Fruit fly (Drosophila melanogaster) whole organism, embryonic: Measurements from ENCODE around the gene MCU.

Experiments
- B-H2 ChIP-seq: fragments of 200-800 bp; sonication (Bioruptor generic); optimal IDR thresholded peaks from 2 replicates; lab custom pipeline; 2018; ENCODE audit warnings: missing biosample characterization, mild to moderate bottlenecking, missing genetic modification characterization
- CG10147 ChIP-seq: fragments of 200-800 bp; sonication (Bioruptor generic); optimal IDR thresholded peaks from 2 replicates; lab custom pipeline; 2019; ENCODE audit warnings: missing biosample characterization, mild to moderate bottlenecking, missing genetic modification characterization, moderate library complexity
- CG10543 ChIP-seq: fragments of 200-800 bp; sonication (Bioruptor generic); optimal IDR thresholded peaks from 3 replicates; lab custom pipeline; 2017; ENCODE audit warnings: missing biosample characterization, mild to moderate bottlenecking, missing genetic modification characterization, moderate library complexity
- CG11398 ChIP-seq: fragments of 200-800 bp; sonication (Bioruptor generic); optimal IDR thresholded peaks from 2 replicates; lab custom pipeline; 2016; ENCODE audit warnings: missing biosample characterization, missing genetic modification characterization
- CG11560 ChIP-seq: fragments of 200-800 bp; sonication (Bioruptor generic); IDR thresholded peaks from 3 replicates; pipeline ENCODE4 v1.3.6; 2022; ENCODE audit warnings: missing biosample characterization, missing genetic modification characterization
- CG12155 ChIP-seq: fragments of 200-800 bp; sonication (Bioruptor generic); optimal IDR thresholded peaks from 3 replicates; lab custom pipeline; 2016; ENCODE audit warnings: missing biosample characterization, missing genetic modification characterization
- CG15269 ChIP-seq: fragments of 200-800 bp; sonication (Bioruptor generic); optimal IDR thresholded peaks from 2 replicates; lab custom pipeline; 2018; ENCODE audit warnings: missing biosample characterization, mild to moderate bottlenecking, missing genetic modification characterization, moderate library complexity
- CG1792 ChIP-seq: fragments of 200-800 bp; sonication (Bioruptor generic); optimal IDR thresholded peaks from 2 replicates; lab custom pipeline; 2016; ENCODE audit warnings: missing biosample characterization, missing genetic modification characterization
- CG2875 ChIP-seq: fragments of 200-800 bp; sonication (Bioruptor generic); optimal IDR thresholded peaks from 2 replicates; lab custom pipeline; 2017; ENCODE audit warnings: missing biosample characterization, mild to moderate bottlenecking, missing genetic modification characterization, missing genetic modification reagents
- CG4707 ChIP-seq: fragments of 200-800 bp; sonication (Bioruptor generic); optimal IDR thresholded peaks from 2 replicates; lab custom pipeline; 2018; ENCODE audit warnings: missing biosample characterization, mild to moderate bottlenecking, missing genetic modification characterization, moderate library complexity
- CG6254 ChIP-seq: fragments of 200-800 bp; sonication (Bioruptor generic); optimal IDR thresholded peaks from 3 replicates; lab custom pipeline; 2017; ENCODE audit warnings: mild to moderate bottlenecking, missing biosample characterization, missing genetic modification reagents, missing genetic modification characterization
- CG6765 ChIP-seq: fragments of 200-800 bp; sonication (Bioruptor generic); optimal IDR thresholded peaks from 3 replicates; lab custom pipeline; 2017; ENCODE audit warnings: missing biosample characterization, mild to moderate bottlenecking, missing genetic modification characterization
- CG6854 ChIP-seq: fragments of 200-800 bp; sonication (Bioruptor generic); optimal IDR thresholded peaks from 3 replicates; lab custom pipeline; 2017; ENCODE audit warnings: missing biosample characterization, mild to moderate bottlenecking, missing genetic modification characterization
- CG7372 ChIP-seq: fragments of 200-800 bp; sonication (Bioruptor generic); IDR thresholded peaks from 2 replicates; pipeline ENCODE4 v1.3.6; 2022; ENCODE audit warnings: missing biosample characterization, missing genetic modification characterization
- CG7839 ChIP-seq: fragments of 200-800 bp; sonication (Bioruptor generic); optimal IDR thresholded peaks from 3 replicates; lab custom pipeline; 2018; ENCODE audit warnings: missing biosample characterization, mild to moderate bottlenecking, missing genetic modification characterization, moderate library complexity
- CG8765 ChIP-seq: fragments of 200-800 bp; sonication (Bioruptor generic); IDR thresholded peaks from 2 replicates; pipeline ENCODE4 v1.3.6; 2022; ENCODE audit warnings: missing biosample characterization, missing genetic modification characterization
- CrebB ChIP-seq: fragments of 200-800 bp; sonication (Bioruptor generic); optimal IDR thresholded peaks from 3 replicates; lab custom pipeline; 2018; ENCODE audit warnings: missing biosample characterization, mild to moderate bottlenecking, missing genetic modification characterization
- Dip2 ChIP-seq: fragments of 200-800 bp; sonication (Bioruptor generic); IDR thresholded peaks from 2 replicates; pipeline ENCODE4 v1.3.6; 2022; ENCODE audit warnings: missing biosample characterization, missing genetic modification characterization
- ERR ChIP-seq: fragments of 200-800 bp; sonication (Bioruptor generic); optimal IDR thresholded peaks from 2 replicates; lab custom pipeline; 2016; ENCODE audit warnings: missing biosample characterization, missing genetic modification characterization
- Ets97D ChIP-seq: fragments of 200-800 bp; sonication (Bioruptor generic); optimal IDR thresholded peaks from 3 replicates; lab custom pipeline; 2016; ENCODE audit warnings: missing biosample characterization, missing genetic modification characterization
- GATAe ChIP-seq: fragments of 200-800 bp; sonication (Bioruptor generic); conservative IDR thresholded peaks from 2 replicates; pipeline ENCODE4 v1.3.6; 2022; ENCODE audit warnings: missing biosample characterization, missing genetic modification characterization
- HHEX ChIP-seq: fragments of 200-800 bp; sonication (Bioruptor generic); optimal IDR thresholded peaks from 3 replicates; lab custom pipeline; 2017; ENCODE audit warnings: missing biosample characterization, mild to moderate bottlenecking, missing genetic modification characterization, missing genetic modification reagents
- Hmr ChIP-seq: fragments of 200-800 bp; sonication (Bioruptor generic); optimal IDR thresholded peaks from 3 replicates; lab custom pipeline; 2017; ENCODE audit warnings: mild to moderate bottlenecking, missing biosample characterization, missing genetic modification reagents, missing genetic modification characterization
- Lim3 ChIP-seq: fragments of 200-800 bp; sonication (Bioruptor generic); IDR thresholded peaks from 2 replicates; pipeline ENCODE4 v1.3.6; 2022; ENCODE audit warnings: missing biosample characterization, missing genetic modification characterization
- Lpt ChIP-seq: fragments of >200 bp; optimal IDR thresholded peaks from 2 replicates; lab custom pipeline; 2018; ENCODE audit warnings: missing biosample characterization, missing genetic modification characterization
- NFAT ChIP-seq: fragments of 200-800 bp; sonication (Bioruptor generic); IDR thresholded peaks from 2 replicates; pipeline ENCODE4 v1.3.6; 2022; ENCODE audit warnings: missing biosample characterization, missing genetic modification characterization
- Oli ChIP-seq: fragments of 200-800 bp; sonication (Bioruptor generic); optimal IDR thresholded peaks from 2 replicates; lab custom pipeline; 2018; ENCODE audit warnings: missing biosample characterization, mild to moderate bottlenecking, missing genetic modification characterization, moderate library complexity
- Taf1 ChIP-seq: fragments of 200-800 bp; sonication (Bioruptor generic); IDR thresholded peaks from 2 replicates; pipeline ENCODE4 v1.3.6; 2022; ENCODE audit warnings: missing biosample characterization, missing genetic modification characterization
- Usf ChIP-seq: fragments of 200-800 bp; sonication (Bioruptor generic); optimal IDR thresholded peaks from 2 replicates; lab custom pipeline; 2017; ENCODE audit warnings: missing genotype, missing biosample characterization, missing genetic modification characterization
- ase ChIP-seq: fragments of 200-800 bp; sonication (Bioruptor generic); IDR thresholded peaks from 3 replicates; pipeline ENCODE4 v1.3.6; 2022; ENCODE audit warnings: missing biosample characterization, missing genetic modification characterization
- cato ChIP-seq: fragments of 200-800 bp; sonication (Bioruptor generic); optimal IDR thresholded peaks from 2 replicates; lab custom pipeline; 2016; ENCODE audit warnings: missing biosample characterization, missing genetic modification characterization, borderline replicate concordance
- cwo ChIP-seq: fragments of 200-800 bp; sonication (Bioruptor generic); optimal IDR thresholded peaks from 3 replicates; lab custom pipeline; 2017; ENCODE audit warnings: missing biosample characterization, missing genetic modification characterization, mild to moderate bottlenecking, moderate library complexity, missing genetic modification reagents
- danr ChIP-seq: fragments of 200-800 bp; sonication (Bioruptor generic); IDR thresholded peaks from 2 replicates; pipeline ENCODE4 v1.3.6; 2022; ENCODE audit warnings: missing biosample characterization, missing genetic modification characterization
- disco-r ChIP-seq: fragments of 200-800 bp; sonication (Bioruptor generic); optimal IDR thresholded peaks from 2 replicates; lab custom pipeline; 2016; ENCODE audit warnings: missing biosample characterization, missing genetic modification characterization
- dm ChIP-seq: fragments of 200-800 bp; sonication (Bioruptor generic); optimal IDR thresholded peaks from 3 replicates; lab custom pipeline; 2016; ENCODE audit warnings: missing biosample characterization, missing genetic modification characterization
- dmrt11E ChIP-seq: fragments of 200-800 bp; sonication (Bioruptor generic); optimal IDR thresholded peaks from 3 replicates; lab custom pipeline; 2018; ENCODE audit warnings: missing biosample characterization, mild to moderate bottlenecking, missing genetic modification characterization, moderate library complexity
- dpn ChIP-seq, 2 experiments: fragments of 200-800 bp; sonication (Bioruptor generic); optimal IDR thresholded peaks; 3 replicates each; lab custom pipeline; 2016; ENCODE audit warnings: missing biosample characterization in 2 of 2, missing genetic modification characterization in 2 of 2
- grn ChIP-seq: fragments of 200-800 bp; sonication (Bioruptor generic); optimal IDR thresholded peaks from 3 replicates; lab custom pipeline; 2017; ENCODE audit warnings: missing biosample characterization, missing genetic modification characterization
- jing ChIP-seq: fragments of 200-800 bp; sonication (Bioruptor generic); optimal IDR thresholded peaks from 2 replicates; lab custom pipeline; 2018; ENCODE audit warnings: missing biosample characterization, mild to moderate bottlenecking, missing genetic modification characterization
- knrl ChIP-seq: fragments of 200-800 bp; sonication (Bioruptor generic); IDR thresholded peaks from 3 replicates; pipeline ENCODE4 v1.3.6; 2022; ENCODE audit warnings: missing biosample characterization, missing genetic modification characterization; ENCODE audit not compliant: partially characterized antibody
- lbe ChIP-seq: fragments of 200-800 bp; sonication (Bioruptor generic); optimal IDR thresholded peaks from 2 replicates; lab custom pipeline; 2016; ENCODE audit warnings: missing biosample characterization, mild to moderate bottlenecking, missing genetic modification characterization
- nerfin-1 ChIP-seq: fragments of 200-800 bp; sonication (Bioruptor generic); optimal IDR thresholded peaks from 3 replicates; lab custom pipeline; 2019; ENCODE audit warnings: missing biosample characterization, mild to moderate bottlenecking, missing genetic modification characterization, moderate library complexity
- nmo ChIP-seq: fragments of 200-800 bp; sonication (Bioruptor generic); optimal IDR thresholded peaks from 2 replicates; lab custom pipeline; 2018; ENCODE audit warnings: missing biosample characterization, mild to moderate bottlenecking, missing genetic modification characterization, moderate library complexity
- org-1 ChIP-seq: fragments of 200-800 bp; sonication (Bioruptor generic); optimal IDR thresholded peaks from 2 replicates; lab custom pipeline; 2017; ENCODE audit warnings: missing biosample characterization, missing genetic modification characterization
- pros ChIP-seq: fragments of 200-800 bp; sonication (Bioruptor generic); optimal IDR thresholded peaks from 3 replicates; lab custom pipeline; 2019; ENCODE audit warnings: missing biosample characterization, mild to moderate bottlenecking, missing genetic modification characterization, moderate library complexity
- rib ChIP-seq: fragments of 200-800 bp; sonication (Bioruptor generic); IDR thresholded peaks from 2 replicates; pipeline ENCODE4 v1.3.6; 2022; ENCODE audit warnings: missing biosample characterization, missing genetic modification characterization
- slbo ChIP-seq: fragments of 200-800 bp; sonication (Bioruptor generic); IDR thresholded peaks from 2 replicates; pipeline ENCODE4 v1.3.6; 2022; ENCODE audit warnings: missing biosample characterization, missing genetic modification characterization
- so ChIP-seq: fragments of 200-800 bp; sonication (Bioruptor generic); IDR thresholded peaks from 3 replicates; pipeline ENCODE4 v1.3.6; 2022; ENCODE audit warnings: missing biosample characterization, missing genetic modification characterization
- tgo ChIP-seq: fragments of 200-800 bp; sonication (Bioruptor generic); IDR thresholded peaks from 3 replicates; pipeline ENCODE4 v1.3.6; 2022; ENCODE audit warnings: missing biosample characterization, missing genetic modification characterization
- tin ChIP-seq: fragments of 200-800 bp; sonication (Bioruptor generic); optimal IDR thresholded peaks from 3 replicates; lab custom pipeline; 2016; ENCODE audit warnings: missing biosample characterization, missing genetic modification characterization
- tio ChIP-seq: fragments of 200-800 bp; sonication (Bioruptor generic); optimal IDR thresholded peaks from 2 replicates; lab custom pipeline; 2017; ENCODE audit warnings: missing biosample characterization, missing genetic modification characterization, inconsistent platforms
- yki ChIP-seq: fragments of >200 bp; optimal IDR thresholded peaks from 3 replicates; lab custom pipeline; 2018

Gene MCU

DNA sequence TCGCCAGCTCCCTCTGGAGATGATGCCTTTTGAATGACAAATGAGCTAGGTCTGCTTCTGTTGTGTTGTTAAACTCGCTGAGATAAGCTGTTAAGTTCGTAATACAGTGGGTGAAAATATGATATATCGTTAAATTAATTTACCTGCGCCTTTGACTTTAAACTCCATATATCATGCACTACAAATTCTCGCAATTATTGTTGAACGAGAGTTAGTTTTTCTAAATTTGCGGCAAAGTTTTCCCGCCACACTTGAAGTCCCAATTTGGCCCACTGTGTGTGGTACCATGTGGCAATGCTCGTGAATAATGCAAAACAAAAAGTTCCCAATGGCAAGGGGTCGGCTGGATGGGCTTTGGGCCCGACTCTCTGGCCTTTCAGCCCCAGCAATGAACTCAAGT lies 26.2 kb downstream of the MCU start (continued):
- peak; percentile 38 for TF ChIP-seq tio (GFP tag; lab: Kevin White, UChicago)
- TF ChIP-seq B-H2 (GFP tag; lab: Kevin White, UChicago) = no peak
- TF ChIP-seq slbo (GFP tag; lab: Robert Waterston, UW) = peak; percentile 66
- TF ChIP-seq cwo (GFP tag; lab: Kevin White, UChicago) = peak; percentile 68
- no peak for TF ChIP-seq dmrt11E (tag; lab: Kevin White, UChicago)
- no peak for TF ChIP-seq knrl (GFP tag; lab: Robert Waterston, UW)
- no peak for TF ChIP-seq GATAe (GFP tag; lab: Robert Waterston, UW)
- peak; percentile 78 for TF ChIP-seq CG15269 (tag; lab: Kevin White, UChicago)
- no peak for TF ChIP-seq CG8765
- no peak for TF ChIP-seq lbe (GFP tag; lab: Kevin White, UChicago)
- no peak for TF ChIP-seq CG12155 (GFP tag; lab: Kevin White, UChicago)
- 0 out of 2 replicates have a peak, but pooled peaks have one; percentile 26 for TF ChIP-seq Lim3 (GFP tag; lab: Robert Waterston, UW)
- TF ChIP-seq Oli (tag; lab: Kevin White, UChicago) = peak; percentile 83
- TF ChIP-seq pros = no peak
- TF ChIP-seq danr (GFP tag; lab: Robert Waterston, UW) = no peak
- no peak for TF ChIP-seq CG10543
- TF ChIP-seq Hmr (GFP tag; lab: Kevin White, UChicago) = peak; percentile 46
- TF ChIP-seq org-1 = peak; percentile 46
- no peak for TF ChIP-seq NFAT (GFP tag; lab: Robert Waterston, UW)
- TF ChIP-seq dpn (GFP tag; optimal IDR thresholded peaks at IDR 0.05; lab: Kevin White, UChicago) = peak; percentile 59 to 61
- peak; percentile 28; the same call in 1 of the 3 replicates for TF ChIP-seq CG11560 (tag; lab: Robert Waterston, UW)
- no peak for TF ChIP-seq Taf1 (GFP tag; lab: Robert Waterston, UW)
- TF ChIP-seq CG6854 (GFP tag; lab: Kevin White, UChicago) = peak; percentile 27
- TF ChIP-seq CG6254 (GFP tag; lab: Kevin White, UChicago) = no peak
- peak; percentile 57 for TF ChIP-seq jing (GFP tag; lab: Kevin White, UChicago)
- TF ChIP-seq rib (GFP tag; lab: Robert Waterston, UW) = no peak
- TF ChIP-seq Usf (GFP tag; lab: Kevin White, UChicago) = no peak
- peak; percentile 76 for TF ChIP-seq CG7839 (tag; lab: Kevin White, UChicago)
- peak; percentile 76; the same call in 2 of the 3 replicates for TF ChIP-seq so (GFP tag; lab: Robert Waterston, UW)
- TF ChIP-seq CG4707 = peak; percentile 76
- peak; percentile 51 for TF ChIP-seq tin (GFP tag; lab: Kevin White, UChicago)
- no peak for TF ChIP-seq CG2875
- TF ChIP-seq yki (lab: Kevin White, UChicago) = no peak
- TF ChIP-seq nerfin-1 (tag; lab: Kevin White, UChicago) = no peak
- peak; percentile 31 for TF ChIP-seq CG10147 (GFP tag; lab: Kevin White, UChicago)
- no peak for TF ChIP-seq grn (GFP tag; lab: Kevin White, UChicago)
- TF ChIP-seq HHEX (GFP tag; lab: Kevin White, UChicago) = peak; percentile 58
- TF ChIP-seq CG6765 (GFP tag; lab: Kevin White, UChicago) = peak; percentile 18
- peak; percentile 65 for TF ChIP-seq nmo (GFP tag; lab: Kevin White, UChicago)
- TF ChIP-seq ERR = peak; percentile 48
- TF ChIP-seq Ets97D (GFP tag; lab: Kevin White, UChicago) = no peak
- peak; percentile 27 for TF ChIP-seq CrebB
- peak; percentile 56 for TF ChIP-seq CG7372 (GFP tag; lab: Robert Waterston, UW)
- no peak for TF ChIP-seq disco-r (GFP tag; lab: Kevin White, UChicago)
- TF ChIP-seq CG1792 (GFP tag; lab: Kevin White, UChicago) = peak; percentile 8
- peak; percentile 19 for TF ChIP-seq cato (GFP tag; lab: Kevin White, UChicago)
- TF ChIP-seq Dip2 (GFP tag; lab: Robert Waterston, UW) = no peak
- peak; percentile 73 for TF ChIP-seq tgo (GFP tag; lab: Robert Waterston, UW)
- TF ChIP-seq CG11398 (GFP tag; lab: Kevin White, UChicago) = peak; percentile 47
- TF ChIP-seq Lpt (GFP tag; lab: Kevin White, UChicago) = no peak
- peak; percentile 72; the same call in 2 of the 3 replicates for TF ChIP-seq ase (GFP tag; lab: Robert Waterston, UW)
- peak; percentile 6 for TF ChIP-seq dm (GFP tag; lab: Kevin White, UChicago)
